Worm (Caenorhabditis elegans) whole organism, young adult: ENCODE measurements around the gene got-2.2.

Experiments
- akir-1 ChIP-seq: fragments of 200-800 bp; sonication (Bioruptor generic); optimal IDR thresholded peaks from 2 replicates; lab custom pipeline; 2018; ENCODE audit warnings: mild to moderate bottlenecking, missing genetic modification characterization, moderate library complexity, missing compliant biosample characterization
- ama-1 ChIP-seq, 3 experiments: fragments of 150-350 bp in 1 of 3; sonication (generic microtip) in 2 of 3; optimal IDR thresholded peaks; 2 replicates each; lab custom pipeline; 2014 to 2018; ENCODE audit warnings: missing biosample characterization in 2 of 3, missing genetic modification characterization in 2 of 3, missing genetic modification reagents in 2 of 3
- bed-2 ChIP-seq: fragments of 200-800 bp; sonication (Bioruptor generic); IDR thresholded peaks from 2 replicates; pipeline ENCODE4 v1.3.6; 2022; ENCODE audit warnings: missing genetic modification reagents, missing genetic modification characterization, missing compliant biosample characterization
- madf-8 ChIP-seq: fragments of 200-800 bp; sonication (Bioruptor generic); conservative IDR thresholded peaks from 2 replicates; pipeline ENCODE4 v1.3.6; 2022; ENCODE audit warnings: missing genetic modification reagents, missing genetic modification characterization, missing compliant biosample characterization
- pha-4 ChIP-seq: fragments of 150-350 bp; sonication (generic microtip); optimal IDR thresholded peaks from 2 replicates; lab custom pipeline; 2014; ENCODE audit warnings: missing biosample characterization, missing genetic modification reagents, missing genetic modification characterization
- snpc-3.4 ChIP-seq: sonication (generic microtip); optimal IDR thresholded peaks from 2 replicates; lab custom pipeline; 2017; ENCODE audit warnings: missing genetic modification characterization, mild to moderate bottlenecking, missing compliant biosample characterization, antibody characterized with exemption, moderate library complexity, missing genotype, missing genetic modification reagents
- ztf-3 ChIP-seq: fragments of 200-800 bp; sonication (Bioruptor generic); optimal IDR thresholded peaks from 2 replicates; lab custom pipeline; 2018; ENCODE audit warnings: mild to moderate bottlenecking, missing genetic modification characterization, missing compliant biosample characterization

ce11 chrX:6276701-6277100 lies 35.9 kb downstream of the got-2.2 start:
- no peak for TF ChIP-seq ama-1 (optimal IDR thresholded peaks at IDR 0.05; lab: Kevin White, UChicago)
- TF ChIP-seq ama-1 (GFP tag; optimal IDR thresholded peaks at IDR 0.05; lab: Kevin White, UChicago), result no peak
- TF ChIP-seq ztf-3 (GFP tag; lab: Kevin White, UChicago), result no peak
- no peak for TF ChIP-seq pha-4 (tag; lab: Kevin White, UChicago)
- TF ChIP-seq snpc-3.4 (tag; lab: Kevin White, UChicago), result no peak
- TF ChIP-seq madf-8 (GFP tag; lab: Robert Waterston, UW), result no peak
- TF ChIP-seq akir-1 (GFP tag; lab: Kevin White, UChicago), result no peak
- no peak for TF ChIP-seq bed-2 (GFP tag; lab: Robert Waterston, UW)
